Worm (Caenorhabditis elegans): ENCODE data around the gene ocr-2.

- TF ChIP-seq sox-4 (tag; optimal IDR thresholded peaks at IDR 0.05) (no peak), egl-27 (tag; optimal IDR thresholded peaks at IDR 0.05) (no peak), nhr-77 (tag; optimal IDR thresholded peaks at IDR 0.05) (no peak), unc-86 (tag; optimal IDR thresholded peaks at IDR 0.05) (no peak), jun-1 (tag; optimal IDR thresholded peaks at IDR 0.05) (no peak), ama-1 (optimal IDR thresholded peaks at IDR 0.05) (no peak), dpl-1 (GFP tag; optimal IDR thresholded peaks at IDR 0.05) (no peak)
Observed at ce11 chrIV:8233268-8233667, 13.4 kb upstream of the ocr-2 start.
